Fruit fly (Drosophila melanogaster): ENCODE data around the gene verm.

The verm gene

dm6 chr3L:19694156-19694643 is 860 bp downstream of the verm start (continued):
- TF ChIP-seq fd59A (GFP tag; optimal IDR thresholded peaks at IDR 0.05) (no peak), CG6163 (GFP tag; IDR thresholded peaks at IDR 0.05) (no peak), Sox14 (GFP tag; optimal IDR thresholded peaks at IDR 0.05) (no peak), CG4318 (GFP tag; optimal IDR thresholded peaks at IDR 0.05) (no peak), svp (GFP tag) (no peak), CG8319 (GFP tag; optimal IDR thresholded peaks at IDR 0.05) (no peak), dsx (GFP tag; optimal IDR thresholded peaks at IDR 0.05; ENCODE audit: poor library complexity, severe bottlenecking) (no peak), CG8632 (GFP tag; optimal IDR thresholded peaks at IDR 0.05) (no peak), Hr4 (GFP tag; optimal IDR thresholded peaks at IDR 0.05) (no peak), fkh (GFP tag; optimal IDR thresholded peaks at IDR 0.05) (no peak), Eip75B (GFP tag; optimal IDR thresholded peaks at IDR 0.05) (peak; percentile 56), net (GFP tag; optimal IDR thresholded peaks at IDR 0.05) (no peak), CG7368 (GFP tag; optimal IDR thresholded peaks at IDR 0.05) (no peak), topi (GFP tag; optimal IDR thresholded peaks at IDR 0.05) (no peak), CG3032 (tag; optimal IDR thresholded peaks at IDR 0.05) (no peak), lz (GFP tag; optimal IDR thresholded peaks at IDR 0.05) (no peak), cyc (GFP tag; optimal IDR thresholded peaks at IDR 0.05) (no peak), CG6792 (GFP tag; optimal IDR thresholded peaks at IDR 0.05) (no peak), CG11902 (GFP tag; optimal IDR thresholded peaks at IDR 0.05) (no peak), esn (GFP tag; optimal IDR thresholded peaks at IDR 0.05) (no peak), acj6 (GFP tag; optimal IDR thresholded peaks at IDR 0.05) (no peak), Gug (GFP tag; IDR thresholded peaks at IDR 0.05) (no peak), fd85E (GFP tag; optimal IDR thresholded peaks at IDR 0.05) (no peak), Ets96B (tag; optimal IDR thresholded peaks at IDR 0.05) (no peak), CG10631 (GFP tag; optimal IDR thresholded peaks at IDR 0.05) (no peak), CG3919 (GFP tag; optimal IDR thresholded peaks at IDR 0.05) (no peak), CG6854 (GFP tag; optimal IDR thresholded peaks at IDR 0.05) (peak; percentile 56), CG34406 (GFP tag; optimal IDR thresholded peaks at IDR 0.05) (no peak), achi (GFP tag; optimal IDR thresholded peaks at IDR 0.05) (no peak), CG1621 (tag; optimal IDR thresholded peaks at IDR 0.05) (no peak), ss (GFP tag; optimal IDR thresholded peaks at IDR 0.05) (peak; percentile 44 to 62), CG11294 (GFP tag; IDR thresholded peaks at IDR 0.05) (no peak), spab (GFP tag; optimal IDR thresholded peaks at IDR 0.05) (no peak), CG15336 (GFP tag; IDR thresholded peaks at IDR 0.05) (peak; percentile 30; the same call in 1 of the 2 replicates), CG6276 (GFP tag; optimal IDR thresholded peaks at IDR 0.05) (no peak), Smox (GFP tag; optimal IDR thresholded peaks at IDR 0.05) (no peak), pdm3 (GFP tag; optimal IDR thresholded peaks at IDR 0.05) (no peak)

dm6 chr3L:19687200-19687687 is 7.8 kb downstream of the verm start, which contains the start of the genes CG8765 and Gbeta76C:
Gene CG8765, minus strand, starts transcription at chr3L:19687353.
Gene Gbeta76C, plus strand, starts transcription at chr3L:19687637.
- TF ChIP-seq CG11902 (GFP tag; optimal IDR thresholded peaks at IDR 0.05), result no peak
- no peak for TF ChIP-seq fd59A (GFP tag; optimal IDR thresholded peaks at IDR 0.05)
- TF ChIP-seq Ets96B (tag; optimal IDR thresholded peaks at IDR 0.05), result no peak
- peak; percentile 7 for TF ChIP-seq lz (GFP tag; optimal IDR thresholded peaks at IDR 0.05)
- TF ChIP-seq CG3032 (tag; optimal IDR thresholded peaks at IDR 0.05), result peak; percentile 30
- TF ChIP-seq CG6792 (GFP tag; optimal IDR thresholded peaks at IDR 0.05), result no peak
- TF ChIP-seq vri (GFP tag; optimal IDR thresholded peaks at IDR 0.05), result no peak
- TF ChIP-seq eg (GFP tag; IDR thresholded peaks at IDR 0.05), result 0 out of 3 replicates have a peak, but pooled peaks have one; percentile 10
- TF ChIP-seq Gug (GFP tag; IDR thresholded peaks at IDR 0.05), result no peak
- peak; percentile 21; the same call in 1 of the 3 replicates for TF ChIP-seq CG6163 (GFP tag; IDR thresholded peaks at IDR 0.05)
- TF ChIP-seq CG31627 (GFP tag; optimal IDR thresholded peaks at IDR 0.05), result peak; percentile 38
- no peak for TF ChIP-seq net (GFP tag; optimal IDR thresholded peaks at IDR 0.05)
- no peak for TF ChIP-seq CG9139 (GFP tag; optimal IDR thresholded peaks at IDR 0.05)
- no peak for TF ChIP-seq CG10669 (GFP tag; optimal IDR thresholded peaks at IDR 0.05)
- TF ChIP-seq esn (GFP tag; optimal IDR thresholded peaks at IDR 0.05), result peak; percentile 13
- TF ChIP-seq CG10631 (GFP tag; optimal IDR thresholded peaks at IDR 0.05), result no peak
